Worm (Caenorhabditis elegans): Measurements from ENCODE around the gene faah-1.
A peak's percentile ranks its signal among the peaks of the same experiment; 100 is the strongest.

Gene faah-1

ce11 chrIV:8133536-8133935 is 25.7 kb upstream of the faah-1 start, which contains the start of gene sph-1 (continued):
- no peak for TF ChIP-seq ztf-25 (GFP tag; IDR thresholded peaks at IDR 0.05)
- 0 out of 2 replicates have a peak, but pooled peaks have one; percentile 13 for TF ChIP-seq nfyb-1 (GFP tag; IDR thresholded peaks at IDR 0.05)
- no peak for TF ChIP-seq sdz-38 (tag; optimal IDR thresholded peaks at IDR 0.05)
- TF ChIP-seq hlh-12 (tag; optimal IDR thresholded peaks at IDR 0.05): no peak
- no peak for TF ChIP-seq F10E7.11 (tag; optimal IDR thresholded peaks at IDR 0.05)
- TF ChIP-seq lin-54 (GFP tag; optimal IDR thresholded peaks at IDR 0.05): peak; percentile 0
- no peak for TF ChIP-seq tlf-1 (GFP tag; optimal IDR thresholded peaks at IDR 0.05)
- no peak for TF ChIP-seq cebp-1 (GFP tag; IDR thresholded peaks at IDR 0.05)
- peak; percentile 57 for TF ChIP-seq cebp-1 (tag; optimal IDR thresholded peaks at IDR 0.05)
- no peak for TF ChIP-seq snpc-1.1 (tag; optimal IDR thresholded peaks at IDR 0.05; ENCODE audit: insufficient read depth)
- TF ChIP-seq F22D6.2 (tag; optimal IDR thresholded peaks at IDR 0.05): no peak
- TF ChIP-seq T26A5.8 (tag; optimal IDR thresholded peaks at IDR 0.05): no peak
- TF ChIP-seq nhr-120 (GFP tag; IDR thresholded peaks at IDR 0.05): no peak
- no peak for TF ChIP-seq tbx-9 (tag; optimal IDR thresholded peaks at IDR 0.05; ENCODE audit: borderline replicate concordance)
- TF ChIP-seq aptf-2 (GFP tag; conservative IDR thresholded peaks at IDR 0.05): no peak
- TF ChIP-seq attf-3 (GFP tag; conservative IDR thresholded peaks at IDR 0.05): no peak
- no peak for TF ChIP-seq snpc-4 (GFP tag; optimal IDR thresholded peaks at IDR 0.05)
- TF ChIP-seq snpc-4 (tag; optimal IDR thresholded peaks at IDR 0.05): no peak
- TF ChIP-seq B0261.1 (tag; optimal IDR thresholded peaks at IDR 0.05): no peak
- peak; percentile 61; the same call in 1 of the 2 replicates for TF ChIP-seq B0336.3 (GFP tag; IDR thresholded peaks at IDR 0.05)

DNA sequence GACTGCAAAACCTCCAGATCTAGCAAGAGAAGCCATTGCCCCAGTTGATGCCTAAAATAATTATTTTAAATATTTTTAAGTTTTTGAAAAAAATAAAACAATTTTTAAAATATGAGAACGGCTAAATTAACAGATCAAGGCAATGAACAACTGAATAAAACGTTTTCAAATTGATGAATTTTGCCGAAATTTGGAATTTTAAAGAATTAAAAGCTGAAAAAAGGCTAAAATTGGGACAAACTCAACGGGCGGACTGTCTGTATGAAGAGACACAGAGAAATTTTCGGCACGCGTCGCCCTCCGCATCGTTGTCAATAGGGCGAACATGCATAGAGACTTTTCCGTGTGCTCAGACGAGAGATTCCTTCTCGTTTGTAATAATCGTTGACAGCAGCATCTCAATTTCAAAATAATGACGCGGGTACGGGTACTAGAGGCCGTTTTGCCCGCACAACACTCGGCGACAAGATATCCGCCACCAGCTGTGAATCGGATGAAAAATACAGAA is 23.1 kb upstream of the faah-1 start, which contains the start of the genes isp-1 and islo-1:
TSS of gene isp-1 (minus strand) at position 51 of the 508 bp plus-strand sequence.
TSS of gene islo-1 (plus strand) at position 385 of the 508 bp plus-strand sequence.
- TF ChIP-seq ceh-91 (GFP tag; IDR thresholded peaks at IDR 0.05) (0 out of 2 replicates have a peak, but pooled peaks have one; percentile 19), egl-44 (GFP tag; IDR thresholded peaks at IDR 0.05) (no peak), attf-5 (GFP tag; optimal IDR thresholded peaks at IDR 0.05) (peak; percentile 82), F33H1.4 (GFP tag; IDR thresholded peaks at IDR 0.05) (peak; percentile 13; the same call in 1 of the 2 replicates), ceh-27 (GFP tag; optimal IDR thresholded peaks at IDR 0.05) (peak; percentile 25), hsf-1 (GFP tag; IDR thresholded peaks at IDR 0.05) (no peak), mcd-1 (GFP tag; IDR thresholded peaks at IDR 0.05) (peak; percentile 81), hlh-26 (GFP tag; conservative IDR thresholded peaks at IDR 0.05) (no peak), hmg-1.2 (GFP tag; IDR thresholded peaks at IDR 0.05) (peak; percentile 38; the same call in 1 of the 2 replicates), bed-1 (GFP tag; IDR thresholded peaks at IDR 0.05) (no peak), madf-3 (GFP tag; IDR thresholded peaks at IDR 0.05) (peak; percentile 92), F49E8.2 (tag; optimal IDR thresholded peaks at IDR 0.05; ENCODE audit: insufficient read depth) (peak; percentile 1), die-1 (tag; optimal IDR thresholded peaks at IDR 0.05) (no peak), B0336.3 (GFP tag; IDR thresholded peaks at IDR 0.05) (no peak), lin-35 (GFP tag; optimal IDR thresholded peaks at IDR 0.05) (no peak), ztf-25 (GFP tag; IDR thresholded peaks at IDR 0.05) (no peak), madf-8 (GFP tag; conservative IDR thresholded peaks at IDR 0.05) (peak; percentile 13; the same call in 1 of the 2 replicates), D2030.7 (GFP tag; IDR thresholded peaks at IDR 0.05) (peak; percentile 33; the same call in 1 of the 2 replicates), egl-18 (GFP tag; IDR thresholded peaks at IDR 0.05) (no peak), dpl-1 (GFP tag; optimal IDR thresholded peaks at IDR 0.05) (peak; percentile 33), aptf-3 (GFP tag; IDR thresholded peaks at IDR 0.05) (no peak), F22D6.2 (tag; optimal IDR thresholded peaks at IDR 0.05) (no peak), dox-1 (GFP tag; IDR thresholded peaks at IDR 0.05) (peak; percentile 45; the same call in 1 of the 2 replicates), K12H6.12 (tag; optimal IDR thresholded peaks at IDR 0.05) (peak; percentile 33), aptf-2 (GFP tag; conservative IDR thresholded peaks at IDR 0.05) (no peak), C06A6.2 (GFP tag; conservative IDR thresholded peaks at IDR 0.05) (no peak), lsl-1 (GFP tag; optimal IDR thresholded peaks at IDR 0.05) (peak; percentile 3), nhr-80 (tag; optimal IDR thresholded peaks at IDR 0.05) (peak; percentile 57), madf-6 (GFP tag; IDR thresholded peaks at IDR 0.05) (0 out of 2 replicates have a peak, but pooled peaks have one; percentile 19), tbx-9 (tag; optimal IDR thresholded peaks at IDR 0.05; ENCODE audit: borderline replicate concordance) (no peak), F23B12.7 (tag; optimal IDR thresholded peaks at IDR 0.05; ENCODE audit: insufficient read depth) (peak; percentile 67), rcor-1 (GFP tag; IDR thresholded peaks at IDR 0.05) (no peak)

Measured in whole organism, young adult.